Fruit fly (Drosophila melanogaster): ENCODE measurements around the gene CG32365.

The CG32365 gene

dm6 chr3L:7868581-7869236, at the start of gene CG32365 (continued):
- TF ChIP-seq az2 (GFP tag; optimal IDR thresholded peaks at IDR 0.05) (no peak), Hand (GFP tag; optimal IDR thresholded peaks at IDR 0.05) (no peak), klu (GFP tag; IDR thresholded peaks at IDR 0.05) (no peak), Mrtf (GFP tag; IDR thresholded peaks at IDR 0.05) (no peak), CG7987 (GFP tag; optimal IDR thresholded peaks at IDR 0.05) (peak; percentile 4), aop (GFP tag; IDR thresholded peaks at IDR 0.05) (no peak), CG8089 (GFP tag; optimal IDR thresholded peaks at IDR 0.05) (peak; percentile 12), CG15269 (tag; optimal IDR thresholded peaks at IDR 0.05) (peak; percentile 1), CG6765 (GFP tag; optimal IDR thresholded peaks at IDR 0.05) (no peak), CG34224 (GFP tag; IDR thresholded peaks at IDR 0.05; ENCODE audit: partially characterized antibody) (0 out of 3 replicates have a peak, but pooled peaks have one; percentile 45), CG4328 (GFP tag; optimal IDR thresholded peaks at IDR 0.05) (no peak), CG9932 (GFP tag; IDR thresholded peaks at IDR 0.05) (peak; percentile 17; the same call in 1 of the 2 replicates), tap (tag; optimal IDR thresholded peaks at IDR 0.05) (peak; percentile 32), luna (GFP tag; optimal IDR thresholded peaks at IDR 0.05) (peak; percentile 22), CG10654 (GFP tag; optimal IDR thresholded peaks at IDR 0.05) (no peak), CG8359 (GFP tag; optimal IDR thresholded peaks at IDR 0.05; ENCODE audit: borderline replicate concordance) (peak; percentile 37), Nf-YB (GFP tag; optimal IDR thresholded peaks at IDR 0.05) (no peak), dmrt99B (tag; optimal IDR thresholded peaks at IDR 0.05) (peak; percentile 21), Bgb (GFP tag; IDR thresholded peaks at IDR 0.05; ENCODE audit: partially characterized antibody) (peak; percentile 75), E2f2 (GFP tag; IDR thresholded peaks at IDR 0.05) (peak; percentile 73), Asciz (GFP tag; optimal IDR thresholded peaks at IDR 0.05) (peak; percentile 7), CG12391 (tag; optimal IDR thresholded peaks at IDR 0.05) (peak; percentile 3), chif (GFP tag; optimal IDR thresholded peaks at IDR 0.05) (no peak), unc-4 (GFP tag; IDR thresholded peaks at IDR 0.05; ENCODE audit: partially characterized antibody) (no peak), CG12219 (GFP tag; optimal IDR thresholded peaks at IDR 0.05) (peak; percentile 28), CG6254 (GFP tag; optimal IDR thresholded peaks at IDR 0.05) (peak; percentile 99), gcm (GFP tag; optimal IDR thresholded peaks at IDR 0.05) (peak; percentile 6), cato (GFP tag; optimal IDR thresholded peaks at IDR 0.05; ENCODE audit: borderline replicate concordance) (no peak), CG17568 (GFP tag; optimal IDR thresholded peaks at IDR 0.05) (peak; percentile 90), Nf-YC (tag; optimal IDR thresholded peaks at IDR 0.05) (peak; percentile 14), CG17912 (GFP tag; optimal IDR thresholded peaks at IDR 0.05) (no peak), Dref (GFP tag; IDR thresholded peaks at IDR 0.05) (no peak), CG13287 (GFP tag; IDR thresholded peaks at IDR 0.05; ENCODE audit: partially characterized antibody) (peak; percentile 64), CG31441 (GFP tag; IDR thresholded peaks at IDR 0.05) (peak; percentile 14; the same call in 1 of the 2 replicates), stwl (tag; optimal IDR thresholded peaks at IDR 0.05) (peak; percentile 77), CG18764 (GFP tag; optimal IDR thresholded peaks at IDR 0.05) (no peak), Mes4 (GFP tag; optimal IDR thresholded peaks at IDR 0.05) (no peak), Side (GFP tag; optimal IDR thresholded peaks at IDR 0.05) (no peak), knrl (GFP tag; IDR thresholded peaks at IDR 0.05; ENCODE audit: partially characterized antibody) (no peak), CG3281 (GFP tag; optimal IDR thresholded peaks at IDR 0.05) (peak; percentile 23), CG11504 (tag; optimal IDR thresholded peaks at IDR 0.05) (no peak), CG10267 (tag; optimal IDR thresholded peaks at IDR 0.05) (no peak), Meics (GFP tag; optimal IDR thresholded peaks at IDR 0.05) (peak; percentile 43), Dip2 (GFP tag; IDR thresholded peaks at IDR 0.05) (no peak), dimm (GFP tag; IDR thresholded peaks at IDR 0.05) (no peak), CG34376 (GFP tag; optimal IDR thresholded peaks at IDR 0.05) (peak; percentile 55), CG2678 (tag; optimal IDR thresholded peaks at IDR 0.05) (peak; percentile 32), Neu2 (GFP tag; optimal IDR thresholded peaks at IDR 0.05; ENCODE audit: borderline replicate concordance) (no peak)

All from whole organism, embryonic.